Fruit fly (Drosophila melanogaster) whole organism, embryonic: ENCODE data around the gene CG10866.
A peak's percentile ranks its signal among the peaks of the same experiment; 100 is the strongest.

ENCODE experiments used
- B-H2 ChIP-seq: fragments of 200-800 bp; sonication (Bioruptor generic); optimal IDR thresholded peaks from 2 replicates; lab custom pipeline; 2018; ENCODE audit warnings: missing biosample characterization, mild to moderate bottlenecking, missing genetic modification characterization
- Bdp1 ChIP-seq: fragments of 200-800 bp; sonication (Bioruptor generic); optimal IDR thresholded peaks from 3 replicates; lab custom pipeline; 2016; ENCODE audit warnings: missing biosample characterization, missing genetic modification characterization
- Bgb ChIP-seq: fragments of 200-800 bp; sonication (Bioruptor generic); IDR thresholded peaks from 2 replicates; pipeline ENCODE4 v1.3.6; 2022; ENCODE audit warnings: missing biosample characterization, missing genetic modification characterization; ENCODE audit not compliant: partially characterized antibody
- CG10565 ChIP-seq: fragments of 200-800 bp; sonication (Bioruptor generic); optimal IDR thresholded peaks from 3 replicates; lab custom pipeline; 2016; ENCODE audit warnings: missing biosample characterization, mild to moderate bottlenecking, missing genetic modification characterization
- CG11247 ChIP-seq: fragments of 200-800 bp; sonication (Bioruptor generic); IDR thresholded peaks from 2 replicates; pipeline ENCODE4 v1.3.6; 2022; ENCODE audit warnings: missing biosample characterization, missing genetic modification characterization
- CG11398 ChIP-seq: fragments of 200-800 bp; sonication (Bioruptor generic); optimal IDR thresholded peaks from 2 replicates; lab custom pipeline; 2016; ENCODE audit warnings: missing biosample characterization, missing genetic modification characterization
- CG1647 ChIP-seq: fragments of 200-800 bp; sonication (Bioruptor generic); optimal IDR thresholded peaks from 3 replicates; lab custom pipeline; 2016; ENCODE audit warnings: missing biosample characterization, missing genetic modification characterization
- CG17186 ChIP-seq: fragments of 200-800 bp; sonication (Bioruptor generic); optimal IDR thresholded peaks from 3 replicates; lab custom pipeline; 2017; ENCODE audit warnings: missing biosample characterization, missing genetic modification reagents, missing genetic modification characterization
- CG17829 ChIP-seq: fragments of 200-800 bp; optimal IDR thresholded peaks from 2 replicates; lab custom pipeline; 2019; ENCODE audit warnings: missing biosample characterization, mild to moderate bottlenecking, missing genetic modification characterization, moderate library complexity
- CG18011 ChIP-seq: fragments of 200-800 bp; sonication (Bioruptor generic); optimal IDR thresholded peaks from 2 replicates; lab custom pipeline; 2017; ENCODE audit warnings: missing biosample characterization, missing genetic modification characterization, mild to moderate bottlenecking, moderate library complexity, missing genotype
- CG2120 ChIP-seq: fragments of 200-800 bp; sonication (Bioruptor generic); optimal IDR thresholded peaks from 3 replicates; lab custom pipeline; 2016; ENCODE audit warnings: missing biosample characterization, missing genetic modification characterization
- CG2202 ChIP-seq: fragments of 200-800 bp; sonication (Bioruptor generic); optimal IDR thresholded peaks from 2 replicates; lab custom pipeline; 2018; ENCODE audit warnings: missing biosample characterization, mild to moderate bottlenecking, missing genetic modification characterization
- CG32767 ChIP-seq: fragments of 200-800 bp; sonication (Bioruptor generic); IDR thresholded peaks from 2 replicates; pipeline ENCODE4 v1.3.6; 2022; ENCODE audit warnings: missing biosample characterization, missing genetic modification characterization
- CG4707 ChIP-seq: fragments of 200-800 bp; sonication (Bioruptor generic); optimal IDR thresholded peaks from 2 replicates; lab custom pipeline; 2018; ENCODE audit warnings: missing biosample characterization, mild to moderate bottlenecking, missing genetic modification characterization, moderate library complexity
- CG6765 ChIP-seq: fragments of 200-800 bp; sonication (Bioruptor generic); optimal IDR thresholded peaks from 3 replicates; lab custom pipeline; 2017; ENCODE audit warnings: missing biosample characterization, mild to moderate bottlenecking, missing genetic modification characterization
- CG8924 ChIP-seq: fragments of 200-800 bp; optimal IDR thresholded peaks from 3 replicates; lab custom pipeline; 2019; ENCODE audit warnings: missing biosample characterization, mild to moderate bottlenecking, missing genetic modification characterization, moderate library complexity
- Dp ChIP-seq: fragments of 200-800 bp; sonication (Bioruptor generic); optimal IDR thresholded peaks from 2 replicates; lab custom pipeline; 2018; ENCODE audit warnings: missing biosample characterization, mild to moderate bottlenecking, missing genetic modification characterization, moderate library complexity
- HLH54F ChIP-seq: fragments of 200-800 bp; sonication (Bioruptor generic); optimal IDR thresholded peaks from 3 replicates; lab custom pipeline; 2016; ENCODE audit warnings: missing biosample characterization, missing genetic modification characterization
- Lim3 ChIP-seq: fragments of 200-800 bp; sonication (Bioruptor generic); IDR thresholded peaks from 2 replicates; pipeline ENCODE4 v1.3.6; 2022; ENCODE audit warnings: missing biosample characterization, missing genetic modification characterization
- Med ChIP-seq: fragments of 200-800 bp; sonication (Bioruptor generic); peaks from one replicate; lab custom pipeline; 2016; ENCODE audit warnings: missing biosample characterization, missing genetic modification characterization, mild to moderate bottlenecking, inconsistent platforms, moderate library complexity
- NfI ChIP-seq: fragments of 200-800 bp; sonication (Bioruptor generic); optimal IDR thresholded peaks from 3 replicates; lab custom pipeline; 2018; ENCODE audit warnings: missing biosample characterization, mild to moderate bottlenecking, missing genetic modification characterization, moderate library complexity
- Opbp ChIP-seq: fragments of 200-800 bp; sonication (Bioruptor generic); IDR thresholded peaks from 3 replicates; pipeline ENCODE4 v1.3.6; 2022; ENCODE audit warnings: missing biosample characterization, missing genetic modification characterization; ENCODE audit not compliant: partially characterized antibody
- Poxn ChIP-seq: fragments of 200-800 bp; sonication (Bioruptor generic); IDR thresholded peaks from 2 replicates; pipeline ENCODE4 v1.3.6; 2022; ENCODE audit warnings: missing biosample characterization, missing genetic modification characterization
- Rfx ChIP-seq: fragments of 200-800 bp; sonication (Bioruptor generic); IDR thresholded peaks from 2 replicates; pipeline ENCODE4 v1.3.6; 2022; ENCODE audit warnings: missing biosample characterization, missing genetic modification characterization
- Sox102F ChIP-seq: fragments of 200-800 bp; sonication (Bioruptor generic); optimal IDR thresholded peaks from 2 replicates; lab custom pipeline; 2018; ENCODE audit warnings: missing biosample characterization, mild to moderate bottlenecking, missing genetic modification characterization, moderate library complexity
- Sry-δ ChIP-seq: fragments of 200-800 bp; sonication (Bioruptor generic); optimal IDR thresholded peaks from 2 replicates; lab custom pipeline; 2016; ENCODE audit warnings: missing biosample characterization, missing genetic modification characterization
- bbx ChIP-seq: fragments of 200-800 bp; sonication (Bioruptor generic); IDR thresholded peaks from 2 replicates; pipeline ENCODE4 v1.3.6; 2022; ENCODE audit warnings: missing biosample characterization, missing genetic modification characterization; ENCODE audit not compliant: partially characterized antibody
- bigmax ChIP-seq: fragments of 200-800 bp; sonication (Bioruptor generic); optimal IDR thresholded peaks from 2 replicates; lab custom pipeline; 2018; ENCODE audit warnings: missing biosample characterization, mild to moderate bottlenecking, missing genetic modification characterization
- ftz-f1 ChIP-seq: fragments of 200-800 bp; sonication (Bioruptor generic); optimal IDR thresholded peaks from 2 replicates; lab custom pipeline; 2016; ENCODE audit warnings: missing biosample characterization, missing genetic modification characterization
- hkb ChIP-seq, 2 experiments: fragments of 200-800 bp in 1 of 2; fragments of >200 bp in 1 of 2; sonication (Bioruptor generic) in 1 of 2; IDR thresholded peaks in 1 of 2; optimal IDR thresholded peaks in 1 of 2; 2 replicates each; pipeline versions ENCODE4 v1.3.6 to Lab custom; 2017 to 2022; ENCODE audit warnings: missing biosample characterization in 1 of 2, missing genetic modification characterization in 1 of 2
- klu ChIP-seq: fragments of 200-800 bp; sonication (Bioruptor generic); IDR thresholded peaks from 2 replicates; pipeline ENCODE4 v1.3.6; 2022; ENCODE audit warnings: missing biosample characterization, missing genetic modification characterization
- lilli ChIP-seq: fragments of 200-800 bp; sonication (Bioruptor generic); optimal IDR thresholded peaks from 3 replicates; lab custom pipeline; 2016; ENCODE audit warnings: missing biosample characterization, missing genetic modification characterization
- lola ChIP-seq, 3 experiments: fragments of >200 bp in 2 of 3; fragments of 200-800 bp in 1 of 3; sonication (Bioruptor generic) in 1 of 3; optimal IDR thresholded peaks; 2 replicates each; lab custom pipeline; 2017 to 2019; ENCODE audit warnings: missing biosample characterization in 3 of 3, missing genetic modification characterization in 3 of 3, mild to moderate bottlenecking in 1 of 3, moderate library complexity in 1 of 3
- luna ChIP-seq: fragments of 200-800 bp; sonication (Bioruptor generic); optimal IDR thresholded peaks from 2 replicates; lab custom pipeline; 2016; ENCODE audit warnings: missing biosample characterization, missing genetic modification characterization
- mam ChIP-seq: fragments of 200-800 bp; sonication (Bioruptor generic); optimal IDR thresholded peaks from 3 replicates; lab custom pipeline; 2016; ENCODE audit warnings: missing biosample characterization, missing genetic modification characterization
- odd ChIP-seq: fragments of 200-800 bp; sonication (Bioruptor generic); optimal IDR thresholded peaks from 2 replicates; lab custom pipeline; 2017; ENCODE audit warnings: missing biosample characterization, mild to moderate bottlenecking, missing genetic modification characterization
- pzg ChIP-seq: fragments of 200-800 bp; sonication (Bioruptor generic); optimal IDR thresholded peaks from 3 replicates; lab custom pipeline; 2018; ENCODE audit warnings: missing biosample characterization, mild to moderate bottlenecking, missing genetic modification characterization, moderate library complexity
- sens ChIP-seq: fragments of 200-800 bp; sonication (Bioruptor generic); peaks from one replicate; lab custom pipeline; 2016; ENCODE audit warnings: missing biosample characterization, missing genetic modification characterization
- slbo ChIP-seq: fragments of 200-800 bp; sonication (Bioruptor generic); IDR thresholded peaks from 2 replicates; pipeline ENCODE4 v1.3.6; 2022; ENCODE audit warnings: missing biosample characterization, missing genetic modification characterization
- zfh1 ChIP-seq: fragments of 200-800 bp; sonication (Bioruptor generic); IDR thresholded peaks from 3 replicates; pipeline ENCODE4 v1.3.6; 2022; ENCODE audit warnings: missing biosample characterization, missing genetic modification characterization

The CG10866 gene

dm6 chr3L:3896553-3897034 is 41.2 kb downstream of the CG10866 start, which contains the start of the genes Gr63a and Lamtor4 (continued):
- TF ChIP-seq klu (GFP tag; lab: Robert Waterston, UW) (peak; percentile 36; the same call in 1 of the 2 replicates), Dp (GFP tag; lab: Kevin White, UChicago) (peak; percentile 98), odd (no peak), CG18011 (GFP tag; lab: Kevin White, UChicago) (peak; percentile 4), HLH54F (peak; percentile 33), bbx (GFP tag; lab: Robert Waterston, UW) (no peak), Sox102F (GFP tag; lab: Kevin White, UChicago) (no peak), pzg (GFP tag; lab: Kevin White, UChicago) (peak; percentile 88), CG1647 (peak; percentile 10), slbo (GFP tag; lab: Robert Waterston, UW) (peak; percentile 21; the same call in 1 of the 2 replicates), Rfx (GFP tag; lab: Robert Waterston, UW) (peak; percentile 60), mam (peak; percentile 24), CG8924 (peak; percentile 40), NfI (GFP tag; lab: Kevin White, UChicago) (peak; percentile 1), Med (GFP tag; lab: Kevin White, UChicago) (peak; percentile 91), bigmax (GFP tag; lab: Kevin White, UChicago) (peak; percentile 15), CG32767 (no peak), Poxn (GFP tag; lab: Robert Waterston, UW) (no peak), CG17186 (GFP tag; lab: Kevin White, UChicago) (peak; percentile 43), CG10565 (GFP tag; lab: Kevin White, UChicago) (no peak), lola (GFP tag; optimal IDR thresholded peaks at IDR 0.05; lab: Kevin White, UChicago) (peak in 1 of 3 experiments; percentile 3), Opbp (peak; percentile 24; the same call in 1 of the 3 replicates), Sry-δ (GFP tag; lab: Kevin White, UChicago) (peak; percentile 31), zfh1 (GFP tag; lab: Robert Waterston, UW) (0 out of 3 replicates have a peak, but pooled peaks have one; percentile 20), sens (GFP tag; lab: Kevin White, UChicago) (peak; percentile 82), CG17829 (tag; lab: Kevin White, UChicago) (peak; percentile 18), CG4707 (GFP tag; lab: Kevin White, UChicago) (no peak), luna (GFP tag; lab: Kevin White, UChicago) (peak; percentile 10), CG2120 (GFP tag; lab: Kevin White, UChicago) (peak; percentile 51), Bgb (GFP tag; lab: Robert Waterston, UW) (peak; percentile 16; the same call in 1 of the 2 replicates), ftz-f1 (GFP tag; lab: Kevin White, UChicago) (peak; percentile 5), CG2202 (tag; lab: Kevin White, UChicago) (no peak), lilli (peak; percentile 3), Lim3 (GFP tag; lab: Robert Waterston, UW) (no peak), Bdp1 (GFP tag; lab: Kevin White, UChicago) (peak; percentile 25), CG11398 (peak; percentile 0), CG6765 (no peak), CG11247 (GFP tag; lab: Robert Waterston, UW) (peak; percentile 13; the same call in 1 of the 2 replicates), B-H2 (GFP tag; lab: Kevin White, UChicago) (peak; percentile 50), hkb (optimal IDR thresholded peaks at IDR 0.05; lab: Kevin White, UChicago) (no peak), hkb (GFP tag; IDR thresholded peaks at IDR 0.05; lab: Robert Waterston, UW) (0 out of 2 replicates have a peak, but pooled peaks have one; percentile 7)
- TF ChIP-seq, all 482 proteins: peak for 111
